Worm (Caenorhabditis elegans) whole organism, L4 larva: ENCODE data around the gene wrt-3.

ENCODE experiments used
- D1046.2 ChIP-seq: fragments of 200-800 bp; sonication (Bioruptor generic); IDR thresholded peaks from 2 replicates; pipeline ENCODE4 v1.3.6; 2022; ENCODE audit warnings: missing genetic modification characterization, missing compliant biosample characterization
- ZK546.5 ChIP-seq, 2 experiments: sonication (generic microtip); optimal IDR thresholded peaks; 2 replicates each; lab custom pipeline; 2017; ENCODE audit warnings: missing biosample characterization in 2 of 2, missing genetic modification characterization in 2 of 2
- ama-1 ChIP-seq: fragments of 150-350 bp; optimal IDR thresholded peaks from 2 replicates; lab custom pipeline; 2014; ENCODE audit warnings: inconsistent platforms, mixed read lengths
- daf-12 ChIP-seq: fragments of 150-350 bp; optimal IDR thresholded peaks from 2 replicates; lab custom pipeline; 2014; ENCODE audit warnings: missing biosample characterization, missing genetic modification reagents, missing genetic modification characterization
- daf-19 ChIP-seq: fragments of 200-800 bp; sonication (Bioruptor generic); conservative IDR thresholded peaks from 2 replicates; pipeline ENCODE4 v1.3.6; 2022; ENCODE audit warnings: missing genetic modification characterization, missing compliant biosample characterization
- egl-27 ChIP-seq: sonication (generic microtip); optimal IDR thresholded peaks from 3 replicates; lab custom pipeline; 2017; ENCODE audit warnings: missing biosample characterization, missing genetic modification reagents, missing genetic modification characterization
- nhr-42 ChIP-seq: fragments of 200-800 bp; sonication (Bioruptor generic); IDR thresholded peaks from 2 replicates; pipeline ENCODE4 v1.3.6; 2022; ENCODE audit warnings: missing genetic modification characterization, missing compliant biosample characterization

ce11 chrIV:9524849-9525460, 47.7 kb upstream of the wrt-3 start, which contains the start of gene ndua-5:
- TF ChIP-seq daf-19 (GFP tag; lab: Robert Waterston, UW): no peak
- no peak for TF ChIP-seq nhr-42 (GFP tag; lab: Robert Waterston, UW)
- TF ChIP-seq ZK546.5 (tag; optimal IDR thresholded peaks at IDR 0.05; lab: Kevin White, UChicago): no peak
- TF ChIP-seq ama-1 (lab: Kevin White, UChicago): no peak
- TF ChIP-seq egl-27: no peak
- TF ChIP-seq daf-12 (tag; lab: Kevin White, UChicago): no peak
- no peak for TF ChIP-seq D1046.2 (GFP tag; lab: Robert Waterston, UW)
